Worm (Caenorhabditis elegans) whole organism, mixed stage, embryonic: Measurements from ENCODE around the gene srx-43.

Experiments used
- ceh-83 ChIP-seq: fragments of 200-800 bp; sonication (Bioruptor generic); optimal IDR thresholded peaks from 2 replicates; lab custom pipeline; 2018; ENCODE audit warnings: mild to moderate bottlenecking, missing genetic modification characterization, missing compliant biosample characterization
- drap-1 ChIP-seq: fragments of 200-800 bp; sonication (Bioruptor generic); optimal IDR thresholded peaks from 3 replicates; lab custom pipeline; 2018; ENCODE audit warnings: mild to moderate bottlenecking, missing genetic modification characterization, missing compliant biosample characterization
- elt-1 ChIP-seq: sonication (generic microtip); optimal IDR thresholded peaks from 2 replicates; lab custom pipeline; 2017; ENCODE audit warnings: missing genetic modification characterization, mild to moderate bottlenecking, missing compliant biosample characterization, antibody characterized with exemption, moderate library complexity, borderline replicate concordance; ENCODE audit not compliant: insufficient read depth
- mab-5 ChIP-seq: fragments of 150-350 bp; optimal IDR thresholded peaks from 2 replicates; lab custom pipeline; 2014; ENCODE audit warnings: missing biosample characterization, missing genetic modification characterization
- mep-1 ChIP-seq: fragments of 150-350 bp; optimal IDR thresholded peaks from 2 replicates; lab custom pipeline; 2017; ENCODE audit warnings: missing biosample characterization, missing genetic modification reagents, missing genetic modification characterization, inconsistent platforms
- nhr-12 ChIP-seq: fragments of 150-350 bp; optimal IDR thresholded peaks from 2 replicates; lab custom pipeline; 2014; ENCODE audit warnings: missing biosample characterization, missing genetic modification characterization
- nhr-237 ChIP-seq: fragments of 150-350 bp; optimal IDR thresholded peaks from 2 replicates; lab custom pipeline; 2014; ENCODE audit warnings: missing biosample characterization, missing genetic modification characterization
- pha-4 ChIP-seq: fragments of 150-350 bp; optimal IDR thresholded peaks from 2 replicates; lab custom pipeline; 2018; ENCODE audit warnings: missing biosample characterization, missing genetic modification reagents, missing genetic modification characterization
- snpc-4 ChIP-seq: fragments of 150-350 bp; optimal IDR thresholded peaks from 2 replicates; lab custom pipeline; 2014; ENCODE audit warnings: missing biosample characterization, missing genetic modification characterization
- sptf-1 ChIP-seq: sonication (generic microtip); optimal IDR thresholded peaks from 2 replicates; lab custom pipeline; 2017; ENCODE audit warnings: mild to moderate bottlenecking, missing genetic modification characterization, moderate library complexity, missing compliant biosample characterization
- unc-62 ChIP-seq: fragments of 150-350 bp; optimal IDR thresholded peaks from 2 replicates; lab custom pipeline; 2014; ENCODE audit warnings: missing biosample characterization, missing genetic modification reagents, missing genetic modification characterization
- zip-8 ChIP-seq: fragments of 150-350 bp; optimal IDR thresholded peaks from 2 replicates; lab custom pipeline; 2014; ENCODE audit warnings: missing biosample characterization, missing genetic modification characterization
- ztf-11 ChIP-seq: fragments of 150-350 bp; optimal IDR thresholded peaks from 2 replicates; lab custom pipeline; 2014; ENCODE audit warnings: missing biosample characterization, missing genetic modification characterization

- no peak for TF ChIP-seq unc-62
- TF ChIP-seq nhr-237 (tag; lab: Kevin White, UChicago): no peak
- no peak for TF ChIP-seq mep-1 (tag; lab: Kevin White, UChicago)
- TF ChIP-seq ztf-11 (tag; lab: Kevin White, UChicago): no peak
- TF ChIP-seq pha-4 (tag; lab: Kevin White, UChicago): no peak
- TF ChIP-seq sptf-1 (tag; lab: Kevin White, UChicago): no peak
- no peak for TF ChIP-seq snpc-4
- no peak for TF ChIP-seq zip-8 (tag; lab: Kevin White, UChicago)
- no peak for TF ChIP-seq ceh-83
- TF ChIP-seq nhr-12 (tag; lab: Kevin White, UChicago): no peak
- no peak for TF ChIP-seq drap-1
- no peak for TF ChIP-seq mab-5
- TF ChIP-seq elt-1 (tag; lab: Kevin White, UChicago): no peak
Observed at ce11 chrV:16016977-16017376, 794 bp upstream of the srx-43 start.
